Fruit fly (Drosophila melanogaster) Kc167 (cell line): ENCODE measurements around the gene Cog8.

Experiments
- Myc ChIP-seq: fragments of >200 bp; optimal IDR thresholded peaks from 2 replicates; lab custom pipeline; 2017; ENCODE audit warnings: missing external identifiers
- Sin3A ChIP-seq: fragments of >200 bp; optimal IDR thresholded peaks from 2 replicates; lab custom pipeline; 2018; ENCODE audit warnings: missing external identifiers
- h ChIP-seq: fragments of >200 bp; optimal IDR thresholded peaks from 3 replicates; lab custom pipeline; 2018; ENCODE audit warnings: missing external identifiers
- insv ChIP-seq: fragments of >200 bp; optimal IDR thresholded peaks from 3 replicates; lab custom pipeline; 2018; ENCODE audit warnings: missing external identifiers
- psq ChIP-seq: fragments of >200 bp; optimal IDR thresholded peaks from 2 replicates; lab custom pipeline; 2017; ENCODE audit warnings: missing external identifiers
- ttk ChIP-seq: sonication (Bioruptor generic); optimal IDR thresholded peaks from 2 replicates; lab custom pipeline; 2017; ENCODE audit warnings: missing external identifiers

The Cog8 gene

dm6 chr2L:11498839-11499238 lies at the start of gene Cog8:
Gene Cog8 (minus strand): TSS chr2L:11498948.
- TF ChIP-seq h (lab: Kevin White, UChicago): no peak
- no peak for TF ChIP-seq Myc (lab: Kevin White, UChicago)

dm6 chr2L:11535845-11536244 lies 37.1 kb upstream of the Cog8 start, which contains the start of gene CG43438:
Gene CG43438 (plus strand): TSS chr2L:11536145.
- TF ChIP-seq Myc (lab: Kevin White, UChicago) (no peak), psq (lab: Kevin White, UChicago) (no peak), ttk (lab: Kevin White, UChicago) (no peak), h (lab: Kevin White, UChicago) (no peak), Sin3A (lab: Kevin White, UChicago) (no peak), insv (lab: Kevin White, UChicago) (no peak)

- TF ChIP-seq insv (lab: Kevin White, UChicago) (no peak), Myc (lab: Kevin White, UChicago) (no peak), ttk (lab: Kevin White, UChicago) (no peak), h (lab: Kevin White, UChicago) (no peak), psq (lab: Kevin White, UChicago) (no peak), Sin3A (lab: Kevin White, UChicago) (no peak)
Measured at dm6 chr2L:11531520-11531919, 32.8 kb upstream of the Cog8 start, which contains the start of gene CG34162. Gene CG34162 (plus strand): TSS chr2L:11531820.

- TF ChIP-seq psq (lab: Kevin White, UChicago) (no peak), Myc (lab: Kevin White, UChicago) (no peak), insv (lab: Kevin White, UChicago) (no peak), ttk (lab: Kevin White, UChicago) (no peak), Sin3A (lab: Kevin White, UChicago) (no peak), h (lab: Kevin White, UChicago) (no peak)
Measured at dm6 chr2L:11530952-11531351, 32.2 kb upstream of the Cog8 start, which contains the start of gene CG31706. Gene CG31706 (minus strand): TSS chr2L:11531052.

- TF ChIP-seq h (lab: Kevin White, UChicago) (no peak), Myc (lab: Kevin White, UChicago) (no peak), psq (lab: Kevin White, UChicago) (no peak), Sin3A (lab: Kevin White, UChicago) (no peak), ttk (lab: Kevin White, UChicago) (no peak), insv (lab: Kevin White, UChicago) (no peak)
Measured at dm6 chr2L:11528129-11528589, 29.4 kb upstream of the Cog8 start, which contains the start of gene CG31705. Gene CG31705 (minus strand): TSS chr2L:11528205.

- no peak for TF ChIP-seq Sin3A (lab: Kevin White, UChicago)
- TF ChIP-seq psq (lab: Kevin White, UChicago): no peak
- TF ChIP-seq insv (lab: Kevin White, UChicago): no peak
- no peak for TF ChIP-seq Myc (lab: Kevin White, UChicago)
- no peak for TF ChIP-seq ttk (lab: Kevin White, UChicago)
- TF ChIP-seq h (lab: Kevin White, UChicago): no peak
Measured at dm6 chr2L:11522676-11523075, 23.9 kb upstream of the Cog8 start, which contains the start of gene CG43153. Gene CG43153 (minus strand): TSS chr2L:11522776.

dm6 chr2L:11521185-11521584 lies 22.4 kb upstream of the Cog8 start, which contains the start of gene CG14930:
Gene CG14930 (minus strand): TSS chr2L:11521285.
- no peak for TF ChIP-seq ttk (lab: Kevin White, UChicago)
- no peak for TF ChIP-seq insv (lab: Kevin White, UChicago)
- TF ChIP-seq psq (lab: Kevin White, UChicago): no peak
- TF ChIP-seq Sin3A (lab: Kevin White, UChicago): no peak
- TF ChIP-seq h (lab: Kevin White, UChicago): no peak
- no peak for TF ChIP-seq Myc (lab: Kevin White, UChicago)

dm6 chr2L:11519532-11519931 lies 20.8 kb upstream of the Cog8 start, which contains the start of gene CG14929:
Gene CG14929 (plus strand): TSS chr2L:11519832.
- no peak for TF ChIP-seq psq (lab: Kevin White, UChicago)
- no peak for TF ChIP-seq Myc (lab: Kevin White, UChicago)
- no peak for TF ChIP-seq insv (lab: Kevin White, UChicago)
- TF ChIP-seq ttk (lab: Kevin White, UChicago): no peak
- no peak for TF ChIP-seq Sin3A (lab: Kevin White, UChicago)
- TF ChIP-seq h (lab: Kevin White, UChicago): no peak

dm6 chr2L:11516526-11517441 lies 18.0 kb upstream of the Cog8 start, which contains the start of the genes Dlg5 and CG4970:
Gene Dlg5 (minus strand): TSS chr2L:11517081.
Gene CG4970 (plus strand): TSS chr2L:11517391.
- TF ChIP-seq Myc (lab: Kevin White, UChicago) (no peak), h (lab: Kevin White, UChicago) (no peak)

- TF ChIP-seq insv (lab: Kevin White, UChicago): no peak
- no peak for TF ChIP-seq Myc (lab: Kevin White, UChicago)
- TF ChIP-seq psq (lab: Kevin White, UChicago): no peak
- no peak for TF ChIP-seq h (lab: Kevin White, UChicago)
- no peak for TF ChIP-seq ttk (lab: Kevin White, UChicago)
- TF ChIP-seq Sin3A (lab: Kevin White, UChicago): no peak
Measured at dm6 chr2L:11504896-11505569, 6.3 kb upstream of the Cog8 start.

- no peak for TF ChIP-seq Sin3A (lab: Kevin White, UChicago)
- no peak for TF ChIP-seq Myc (lab: Kevin White, UChicago)
- TF ChIP-seq ttk (lab: Kevin White, UChicago): no peak
- no peak for TF ChIP-seq insv (lab: Kevin White, UChicago)
Measured at dm6 chr2L:11502698-11503097, 4.0 kb upstream of the Cog8 start.
